Fruit fly (Drosophila melanogaster) whole organism, pupa: ENCODE results near the gene CG14312.
A peak's percentile ranks its signal among the peaks of the same experiment; 100 is the strongest.

ENCODE experiments used
- CG10348 ChIP-seq: fragments of 200-800 bp; sonication (Bioruptor generic); IDR thresholded peaks from 2 replicates; pipeline ENCODE4 v1.3.6; 2022; ENCODE audit warnings: missing biosample characterization, missing genetic modification characterization
- CG12605 ChIP-seq: fragments of 200-800 bp; sonication (Bioruptor generic); IDR thresholded peaks from 2 replicates; pipeline ENCODE4 v1.3.6; 2022; ENCODE audit warnings: missing biosample characterization, missing genetic modification characterization
- CG17806 ChIP-seq: fragments of 200-800 bp; sonication (Bioruptor generic); optimal IDR thresholded peaks from 2 replicates; lab custom pipeline; 2018; ENCODE audit warnings: missing biosample characterization, mild to moderate bottlenecking, missing genetic modification characterization, moderate library complexity
- CG32121 ChIP-seq: fragments of 200-800 bp; sonication (Bioruptor generic); IDR thresholded peaks from 2 replicates; pipeline ENCODE4 v1.3.6; 2022; ENCODE audit warnings: missing biosample characterization, missing genetic modification characterization
- CG34367 ChIP-seq: fragments of 200-800 bp; sonication (Bioruptor generic); optimal IDR thresholded peaks from 2 replicates; lab custom pipeline; 2018; ENCODE audit warnings: missing biosample characterization, mild to moderate bottlenecking, missing genetic modification characterization
- CG4496 ChIP-seq: fragments of 200-800 bp; sonication (Bioruptor generic); IDR thresholded peaks from 3 replicates; pipeline ENCODE4 v1.3.6; 2022; ENCODE audit warnings: missing biosample characterization, missing genetic modification characterization
- CG8301 ChIP-seq: fragments of 200-800 bp; sonication (Bioruptor generic); optimal IDR thresholded peaks from 2 replicates; lab custom pipeline; 2018; ENCODE audit warnings: missing biosample characterization, mild to moderate bottlenecking, missing genetic modification characterization
- EcR ChIP-seq: fragments of 200-800 bp; sonication (Bioruptor generic); optimal IDR thresholded peaks from 3 replicates; lab custom pipeline; 2019; ENCODE audit warnings: missing biosample characterization, missing genetic modification characterization, mild to moderate bottlenecking, moderate library complexity, missing genetic modification reagents
- Ets98B ChIP-seq: fragments of 200-800 bp; sonication (Bioruptor generic); IDR thresholded peaks from 2 replicates; pipeline ENCODE4 v1.3.6; 2022; ENCODE audit warnings: missing biosample characterization, missing genetic modification characterization
- Pif1A ChIP-seq: fragments of 200-800 bp; sonication (Bioruptor generic); optimal IDR thresholded peaks from 3 replicates; lab custom pipeline; 2016; ENCODE audit warnings: missing biosample characterization, missing genetic modification characterization
- Pif1B ChIP-seq: fragments of 200-800 bp; sonication (Bioruptor generic); optimal IDR thresholded peaks from 3 replicates; lab custom pipeline; 2016; ENCODE audit warnings: missing biosample characterization, missing genetic modification characterization
- Snoo ChIP-seq: fragments of 200-800 bp; sonication (Bioruptor generic); optimal IDR thresholded peaks from 3 replicates; lab custom pipeline; 2017; ENCODE audit warnings: missing biosample characterization, mild to moderate bottlenecking, missing genetic modification characterization, inconsistent platforms
- fd96Ca ChIP-seq: fragments of 200-800 bp; sonication (Bioruptor generic); IDR thresholded peaks from 3 replicates; pipeline ENCODE4 v1.3.6; 2022; ENCODE audit warnings: missing biosample characterization, missing genetic modification characterization
- rn ChIP-seq: fragments of 200-800 bp; sonication (Bioruptor generic); IDR thresholded peaks from 2 replicates; pipeline ENCODE4 v1.3.6; 2022; ENCODE audit warnings: missing biosample characterization, missing genetic modification characterization

DNA sequence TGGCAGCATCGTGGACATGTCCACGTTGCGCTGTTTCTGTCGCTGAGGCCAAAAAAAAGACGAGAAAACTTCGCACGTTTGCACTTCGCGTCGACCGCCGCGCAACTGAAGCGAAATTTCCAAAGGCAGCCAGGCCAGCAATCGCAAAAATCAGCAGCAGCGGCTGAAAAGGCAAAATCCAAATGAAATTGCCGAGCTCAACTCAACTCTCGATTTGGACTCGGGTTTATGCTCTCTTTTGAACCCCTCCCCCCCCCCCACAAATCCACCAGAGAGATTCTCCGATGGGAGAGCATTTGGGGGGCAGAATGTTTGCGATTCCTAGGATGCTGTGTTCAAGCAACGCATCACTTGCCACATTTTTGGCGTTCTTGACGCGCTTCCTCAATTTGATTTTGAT lies 31.0 kb upstream of the CG14312 start, which contains the start of gene PKD:
- TF ChIP-seq Ets98B (GFP tag; lab: Robert Waterston, UW): peak; percentile 15; the same call in 1 of the 2 replicates
- no peak for TF ChIP-seq Pif1A
- no peak for TF ChIP-seq CG8301 (tag; lab: Kevin White, UChicago)
- TF ChIP-seq CG12605 (GFP tag; lab: Robert Waterston, UW): peak; percentile 26; the same call in 1 of the 2 replicates
- TF ChIP-seq CG4496 (GFP tag; lab: Robert Waterston, UW): peak; percentile 77
- TF ChIP-seq EcR (GFP tag; lab: Kevin White, UChicago): no peak
- no peak for TF ChIP-seq CG32121 (GFP tag; lab: Robert Waterston, UW)
- no peak for TF ChIP-seq Pif1B (GFP tag; lab: Kevin White, UChicago)
- TF ChIP-seq CG34367 (tag; lab: Kevin White, UChicago): no peak
- no peak for TF ChIP-seq CG17806 (tag; lab: Kevin White, UChicago)
- TF ChIP-seq CG10348: no peak
- no peak for TF ChIP-seq Snoo (tag; lab: Kevin White, UChicago)
- TF ChIP-seq fd96Ca (GFP tag; lab: Robert Waterston, UW): no peak; the same call in 2 of the 3 replicates
- no peak for TF ChIP-seq rn (GFP tag; lab: Robert Waterston, UW)
